Worm (Caenorhabditis elegans): Measurements from ENCODE around the gene W03F9.2.

W03F9.2 gene

ce11 chrV:176870-177467, 49.1 kb upstream of the W03F9.2 start, which contains the start of gene cul-3 (continued):
- TF ChIP-seq hif-1 (tag; optimal IDR thresholded peaks at IDR 0.05) (no peak), tra-1 (GFP tag; IDR thresholded peaks at IDR 0.05) (no peak), ceh-82 (tag; optimal IDR thresholded peaks at IDR 0.05) (no peak), lin-15B (tag; optimal IDR thresholded peaks at IDR 0.05) (no peak), spr-3 (GFP tag; optimal IDR thresholded peaks at IDR 0.05) (no peak), dmd-6 (GFP tag; IDR thresholded peaks at IDR 0.05) (peak; percentile 17; the same call in 1 of the 2 replicates), hlh-30 (tag; optimal IDR thresholded peaks at IDR 0.05; ENCODE audit: insufficient read depth) (peak; percentile 25), lsy-2 (tag; optimal IDR thresholded peaks at IDR 0.05) (peak in 1 of 2 experiments; percentile 68), duxl-1 (tag; optimal IDR thresholded peaks at IDR 0.05; ENCODE audit: poor library complexity) (peak; percentile 45), nhr-41 (GFP tag; IDR thresholded peaks at IDR 0.05) (no peak), unc-39 (tag; optimal IDR thresholded peaks at IDR 0.05) (no peak), pha-4 (GFP tag; IDR thresholded peaks at IDR 0.05) (no peak), pha-4 (tag; optimal IDR thresholded peaks at IDR 0.05) (no peak), nhr-111 (GFP tag; optimal IDR thresholded peaks at IDR 0.05) (no peak), ztf-7 (tag; optimal IDR thresholded peaks at IDR 0.05) (peak; percentile 17), lin-39 (tag; optimal IDR thresholded peaks at IDR 0.05) (no peak), F26F4.8 (GFP tag; conservative IDR thresholded peaks at IDR 0.05) (no peak), cey-2 (tag; optimal IDR thresholded peaks at IDR 0.05; ENCODE audit: borderline replicate concordance, insufficient read depth) (no peak), tag-97 (GFP tag; IDR thresholded peaks at IDR 0.05) (no peak), set-16 (GFP tag; IDR thresholded peaks at IDR 0.05) (no peak; the same call in 1 of the 2 replicates)

ce11 chrV:174520-174919, 46.7 kb upstream of the W03F9.2 start:
- TF ChIP-seq aha-1 (tag) (peak; percentile 12), unc-130 (GFP tag; optimal IDR thresholded peaks at IDR 0.05) (no peak)

ce11 chrV:173437-173836, 45.6 kb upstream of the W03F9.2 start:
- TF ChIP-seq set-16 (GFP tag; IDR thresholded peaks at IDR 0.05) (peak; percentile 77), lir-3 (tag; optimal IDR thresholded peaks at IDR 0.05) (no peak)

ce11 chrV:172110-172509, 44.3 kb upstream of the W03F9.2 start, which contains the start of gene cfap-36:
TSS of gene cfap-36 (minus strand) at chrV:172210.
- TF ChIP-seq aha-1 (tag) (no peak), set-16 (GFP tag; IDR thresholded peaks at IDR 0.05) (no peak), zag-1 (tag; optimal IDR thresholded peaks at IDR 0.05) (no peak), hif-1 (tag; optimal IDR thresholded peaks at IDR 0.05) (no peak), nhr-28 (tag; optimal IDR thresholded peaks at IDR 0.05) (no peak), nhr-102 (tag; optimal IDR thresholded peaks at IDR 0.05) (no peak), saeg-2 (GFP tag; IDR thresholded peaks at IDR 0.05) (no peak), tra-1 (GFP tag; IDR thresholded peaks at IDR 0.05) (no peak), lin-38 (GFP tag; IDR thresholded peaks at IDR 0.05) (no peak), dmd-9 (GFP tag; IDR thresholded peaks at IDR 0.05) (no peak), ceh-44 (GFP tag; IDR thresholded peaks at IDR 0.05) (no peak)

- no peak for TF ChIP-seq nhr-41 (GFP tag; IDR thresholded peaks at IDR 0.05)
- no peak for TF ChIP-seq nhr-76 (tag; optimal IDR thresholded peaks at IDR 0.05)
- no peak for TF ChIP-seq mdt-29 (GFP tag; IDR thresholded peaks at IDR 0.05)
- TF ChIP-seq madf-5 (GFP tag; IDR thresholded peaks at IDR 0.05): no peak
- no peak for TF ChIP-seq dpl-1 (GFP tag; optimal IDR thresholded peaks at IDR 0.05)
- TF ChIP-seq hif-1 (tag; optimal IDR thresholded peaks at IDR 0.05): no peak
- no peak for TF ChIP-seq zfp-2 (tag; optimal IDR thresholded peaks at IDR 0.05)
- no peak for TF ChIP-seq Y48G9A.11 (GFP tag; IDR thresholded peaks at IDR 0.05)
- no peak for TF ChIP-seq ceh-28 (tag; optimal IDR thresholded peaks at IDR 0.05)
- TF ChIP-seq F44E2.7 (GFP tag; IDR thresholded peaks at IDR 0.05): no peak
- no peak for TF ChIP-seq daf-16 (GFP tag; optimal IDR thresholded peaks at IDR 0.05)
- TF ChIP-seq daf-16 (tag; optimal IDR thresholded peaks at IDR 0.05): no peak
- TF ChIP-seq nhr-28 (tag; optimal IDR thresholded peaks at IDR 0.05): no peak
- no peak for TF ChIP-seq egl-43 (GFP tag; IDR thresholded peaks at IDR 0.05)
- no peak for TF ChIP-seq mdl-1 (tag; optimal IDR thresholded peaks at IDR 0.05)
- TF ChIP-seq mxl-2 (GFP tag; conservative IDR thresholded peaks at IDR 0.05): no peak
- TF ChIP-seq F49E8.2 (tag; optimal IDR thresholded peaks at IDR 0.05; ENCODE audit: borderline replicate concordance): no peak
- no peak for TF ChIP-seq unc-39 (tag; optimal IDR thresholded peaks at IDR 0.05)
- no peak for TF ChIP-seq nhr-111 (GFP tag; optimal IDR thresholded peaks at IDR 0.05)
These were observed 38.9 kb upstream of the W03F9.2 start, which contains the start of gene Y108G3AL.2 for ce11 chrV:166687-167086. TSS of gene Y108G3AL.2 (plus strand) at chrV:166987.
